Fruit fly (Drosophila melanogaster) whole organism: Measurements from ENCODE around the gene eag.

Experiments
- CG8478 ChIP-seq: fragments of >200 bp; optimal IDR thresholded peaks from 2 replicates; lab custom pipeline; 2018; ENCODE audit warnings: inconsistent platforms
- Dll ChIP-seq: fragments of >200 bp; optimal IDR thresholded peaks from 2 replicates; lab custom pipeline; 2017
- EcR ChIP-seq, 2 experiments: fragments of >200 bp; optimal IDR thresholded peaks; 2 replicates each; lab custom pipeline; 2017; ENCODE audit warnings: missing biosample characterization in 2 of 2, missing genetic modification characterization in 2 of 2, missing genetic modification reagents in 2 of 2
- pan ChIP-seq: fragments of >200 bp; optimal IDR thresholded peaks from 2 replicates; lab custom pipeline; 2017
- psq ChIP-seq: fragments of >200 bp; optimal IDR thresholded peaks from 2 replicates; lab custom pipeline; 2017
- usp ChIP-seq: fragments of >200 bp; optimal IDR thresholded peaks from 2 replicates; lab custom pipeline; 2017; ENCODE audit warnings: missing biosample characterization, missing genetic modification characterization, mixed read lengths

- no peak for TF ChIP-seq CG8478 (lab: Kevin White, UChicago)
- TF ChIP-seq pan: no peak
- TF ChIP-seq psq: no peak
- no peak for TF ChIP-seq Dll (lab: Kevin White, UChicago)
- no peak for TF ChIP-seq EcR (GFP tag; optimal IDR thresholded peaks at IDR 0.05; lab: Kevin White, UChicago)
- no peak for TF ChIP-seq usp (GFP tag; lab: Kevin White, UChicago)
These were observed 6.0 kb upstream of the eag start for dm6 chrX:14949227-14949626.
